Fruit fly (Drosophila melanogaster): ENCODE results near the gene CG10171.

- TF ChIP-seq CG6689 (GFP tag; IDR thresholded peaks at IDR 0.05) (no peak), cwo (GFP tag; optimal IDR thresholded peaks at IDR 0.05) (no peak), bigmax (GFP tag; optimal IDR thresholded peaks at IDR 0.05) (no peak), Max (GFP tag; optimal IDR thresholded peaks at IDR 0.05) (no peak), CG10565 (GFP tag; optimal IDR thresholded peaks at IDR 0.05) (no peak), Doc2 (GFP tag; IDR thresholded peaks at IDR 0.05) (no peak), h (optimal IDR thresholded peaks at IDR 0.05) (no peak), CG6175 (GFP tag; IDR thresholded peaks at IDR 0.05) (no peak), E2f2 (GFP tag; IDR thresholded peaks at IDR 0.05) (no peak), CG7556 (GFP tag; optimal IDR thresholded peaks at IDR 0.05) (no peak), Lim3 (GFP tag; IDR thresholded peaks at IDR 0.05) (no peak), Fer3 (tag; optimal IDR thresholded peaks at IDR 0.05) (no peak), CG17385 (GFP tag; optimal IDR thresholded peaks at IDR 0.05) (no peak)
Measured at dm6 chr3L:13424068-13424467, 36.4 kb upstream of the CG10171 start, which contains the start of gene CG33263.

All from whole organism, embryonic.